Worm (Caenorhabditis elegans): Measurements from ENCODE around the gene ribo-1.
A peak's percentile ranks its signal among the peaks of the same experiment; 100 is the strongest.

Gene ribo-1

DNA sequence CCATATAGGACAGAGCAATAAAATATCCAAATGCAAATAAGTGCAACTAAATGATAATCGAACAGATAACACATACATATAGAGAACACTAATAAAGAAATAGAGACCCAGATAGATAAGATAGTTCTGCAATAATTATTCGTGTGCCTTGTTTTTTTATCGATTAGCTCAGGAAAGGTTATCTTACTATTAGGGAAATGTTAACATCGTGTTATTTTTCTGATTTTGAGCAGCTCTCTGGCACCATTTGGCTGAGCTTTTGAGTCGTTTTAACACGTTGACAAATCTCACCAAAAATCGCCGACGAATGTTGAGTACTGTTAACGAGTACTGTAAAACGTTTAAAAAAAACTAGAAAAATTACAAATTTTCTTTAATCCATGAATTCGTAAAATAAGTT lies 17.9 kb downstream of the ribo-1 start, which contains the start of gene cest-6:
cest-6 (minus strand) TSS at position 101 of the 400 bp plus-strand sequence.
- TF ChIP-seq nhr-102 (tag; optimal IDR thresholded peaks at IDR 0.05), result no peak
- TF ChIP-seq madf-5 (GFP tag; IDR thresholded peaks at IDR 0.05), result no peak
- peak; percentile 2 for TF ChIP-seq pqm-1 (tag; optimal IDR thresholded peaks at IDR 0.05)

DNA sequence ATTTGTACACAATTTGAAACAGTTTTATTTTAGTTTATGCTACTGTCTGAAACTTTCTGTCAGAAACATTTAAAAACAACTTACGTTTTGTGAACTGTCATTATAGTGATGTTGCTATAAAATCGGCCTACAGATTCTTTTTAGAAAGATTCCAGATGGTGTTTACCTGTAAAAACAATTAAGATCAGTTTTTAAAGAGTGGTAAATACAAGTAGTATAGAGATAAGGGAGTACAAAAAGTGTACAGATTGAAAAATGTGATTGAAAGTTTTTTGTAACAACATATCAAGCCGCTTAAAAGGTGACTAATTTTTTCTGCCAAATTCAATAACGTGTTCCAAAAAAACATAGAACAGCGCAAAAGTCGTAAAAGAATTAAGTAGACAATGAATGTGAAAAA lies 27.1 kb downstream of the ribo-1 start, which contains the start of gene npr-12:
npr-12 (minus strand) TSS at position 101 of the 400 bp plus-strand sequence.
- TF ChIP-seq zfp-2 (tag; optimal IDR thresholded peaks at IDR 0.05), result no peak
- TF ChIP-seq lir-3 (tag; optimal IDR thresholded peaks at IDR 0.05), result no peak
- no peak for TF ChIP-seq lin-15B (tag; optimal IDR thresholded peaks at IDR 0.05)
- no peak for TF ChIP-seq nhr-41 (GFP tag; IDR thresholded peaks at IDR 0.05)
- TF ChIP-seq ztf-7 (tag; optimal IDR thresholded peaks at IDR 0.05), result no peak
- TF ChIP-seq egl-27 (tag; optimal IDR thresholded peaks at IDR 0.05), result no peak
- TF ChIP-seq nhr-6 (tag; optimal IDR thresholded peaks at IDR 0.05), result no peak
- TF ChIP-seq attf-4 (tag; optimal IDR thresholded peaks at IDR 0.05), result no peak
- TF ChIP-seq ceh-32 (tag; optimal IDR thresholded peaks at IDR 0.05; ENCODE audit: poor library complexity), result no peak
- TF ChIP-seq daf-19 (GFP tag; conservative IDR thresholded peaks at IDR 0.05), result no peak
- TF ChIP-seq mes-2 (tag; optimal IDR thresholded peaks at IDR 0.05; ENCODE audit: poor library complexity, severe bottlenecking), result no peak

DNA sequence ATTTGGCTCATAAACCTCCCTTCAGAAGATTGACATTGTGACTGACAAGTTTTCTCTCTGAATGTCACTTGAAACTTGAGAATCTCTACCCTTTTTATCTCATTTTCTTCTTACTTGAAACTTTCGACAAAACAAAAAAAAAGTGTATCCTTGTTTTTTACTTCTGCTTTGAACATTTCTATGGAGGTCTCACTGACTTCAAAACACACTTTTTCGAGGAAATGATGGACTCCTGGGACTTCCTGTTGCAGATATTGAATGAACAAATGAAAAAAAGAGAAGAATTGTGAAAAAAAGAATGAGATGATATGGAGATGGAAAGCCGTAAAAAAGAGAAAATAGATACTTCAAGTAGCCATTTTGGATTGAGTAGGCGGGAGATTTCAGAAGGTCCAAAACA lies 30.6 kb downstream of the ribo-1 start:
- TF ChIP-seq daf-12 (tag; optimal IDR thresholded peaks at IDR 0.05) (no peak), ces-1 (GFP tag; optimal IDR thresholded peaks at IDR 0.05) (no peak), Y5F2A.4 (GFP tag; optimal IDR thresholded peaks at IDR 0.05) (no peak), fkh-10 (GFP tag; optimal IDR thresholded peaks at IDR 0.05) (peak; percentile 59), aha-1 (tag) (peak; percentile 14), madf-9 (GFP tag; conservative IDR thresholded peaks at IDR 0.05) (no peak)

DNA sequence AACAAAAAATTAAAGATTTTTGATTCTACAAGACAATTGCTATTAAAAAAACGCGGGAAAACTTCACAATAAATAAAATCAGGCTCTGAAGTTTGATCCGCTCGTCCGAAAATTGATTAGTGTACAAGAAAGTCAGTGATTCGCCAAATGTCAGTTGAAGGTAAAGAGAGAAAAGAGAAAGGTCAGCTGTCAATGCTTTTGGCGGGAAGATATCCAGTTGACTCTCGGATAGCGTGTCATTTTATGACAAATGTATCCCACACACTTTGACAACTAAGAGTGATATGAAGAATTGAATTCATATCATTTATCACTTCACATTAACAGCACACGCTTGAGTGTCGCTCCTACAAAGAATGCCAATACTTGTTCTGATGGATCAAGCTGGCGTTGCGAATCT lies 36.3 kb downstream of the ribo-1 start:
- TF ChIP-seq daf-19 (GFP tag; conservative IDR thresholded peaks at IDR 0.05), result no peak
- no peak for TF ChIP-seq nhr-41 (GFP tag; IDR thresholded peaks at IDR 0.05)
- no peak for TF ChIP-seq nhr-25 (tag; optimal IDR thresholded peaks at IDR 0.05; ENCODE audit: borderline replicate concordance, insufficient read depth)
- TF ChIP-seq ztf-7 (tag; optimal IDR thresholded peaks at IDR 0.05), result no peak
- TF ChIP-seq nhr-11 (tag; optimal IDR thresholded peaks at IDR 0.05), result peak; percentile 32
- TF ChIP-seq unc-62 (GFP tag; optimal IDR thresholded peaks at IDR 0.05 in 1 of 2), result peak in 1 of 2 experiments; percentile 73
- no peak for TF ChIP-seq unc-62 (tag; optimal IDR thresholded peaks at IDR 0.05)
- no peak for TF ChIP-seq lin-13 (GFP tag; optimal IDR thresholded peaks at IDR 0.05)
- TF ChIP-seq lin-38 (GFP tag; IDR thresholded peaks at IDR 0.05), result no peak
- TF ChIP-seq aha-1 (tag), result peak; percentile 57
- no peak for TF ChIP-seq lin-29 (GFP tag; IDR thresholded peaks at IDR 0.05)
- TF ChIP-seq nhr-42 (GFP tag; IDR thresholded peaks at IDR 0.05), result no peak

DNA sequence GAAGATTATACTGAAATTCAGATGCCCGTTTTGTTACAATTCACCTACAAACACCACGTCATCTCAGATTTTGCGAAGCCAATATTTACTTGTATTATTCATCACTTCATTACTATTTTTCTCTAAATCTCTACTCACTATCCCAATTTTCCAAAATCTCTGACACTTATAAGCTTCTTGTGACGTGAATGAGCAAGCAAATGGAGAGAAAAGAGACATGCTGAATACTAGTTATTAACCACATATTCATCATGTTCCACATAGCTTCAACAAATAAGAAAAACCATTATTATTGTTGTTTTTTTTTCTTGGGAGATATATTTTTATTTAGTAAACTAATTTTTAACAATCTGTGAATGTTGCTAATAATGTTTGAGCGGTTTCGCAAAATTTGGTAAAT lies 40.8 kb downstream of the ribo-1 start:
- TF ChIP-seq dpl-1 (GFP tag; optimal IDR thresholded peaks at IDR 0.05) (no peak), ceh-32 (tag; optimal IDR thresholded peaks at IDR 0.05; ENCODE audit: poor library complexity) (no peak), nhr-11 (tag; optimal IDR thresholded peaks at IDR 0.05) (no peak), nhr-41 (GFP tag; IDR thresholded peaks at IDR 0.05) (no peak), ztf-11 (tag; optimal IDR thresholded peaks at IDR 0.05) (no peak), D1046.2 (GFP tag; IDR thresholded peaks at IDR 0.05) (no peak), lin-13 (GFP tag; optimal IDR thresholded peaks at IDR 0.05) (no peak), unc-39 (tag; optimal IDR thresholded peaks at IDR 0.05) (no peak), dmd-9 (GFP tag; IDR thresholded peaks at IDR 0.05) (no peak), daf-8 (GFP tag; IDR thresholded peaks at IDR 0.05) (no peak)

All from whole organism, L4 larva.